Fruit fly (Drosophila melanogaster): ENCODE measurements around the gene CG8087.

The CG8087 gene

DNA sequence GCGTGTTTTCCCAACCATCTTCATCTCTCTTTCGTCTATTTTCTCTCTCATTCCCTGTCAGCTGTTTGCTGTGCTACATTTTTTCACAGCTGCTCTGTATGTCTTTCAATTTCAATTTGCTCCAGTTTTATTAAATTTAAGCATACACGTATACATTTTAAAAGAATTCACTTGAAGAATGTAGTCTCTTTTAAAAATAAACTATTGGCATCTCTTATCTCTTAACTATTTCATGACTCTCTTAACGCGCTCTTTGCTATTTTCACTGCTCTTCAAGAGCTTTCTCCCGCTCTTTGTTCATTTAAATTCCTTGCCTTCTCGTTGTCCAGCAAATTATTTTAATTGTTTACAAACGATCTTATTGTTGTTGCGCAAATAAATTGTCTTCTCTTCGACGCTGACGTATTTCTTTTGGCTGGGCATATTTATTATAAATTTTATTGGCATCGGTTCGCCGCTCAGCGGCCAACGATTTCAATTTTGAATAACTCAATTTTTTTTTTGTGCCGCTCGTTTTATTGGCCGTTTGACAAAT is 15.5 kb upstream of the CG8087 start:
- TF ChIP-seq Sox15 (GFP tag; optimal IDR thresholded peaks at IDR 0.05) (no peak), CG10669 (GFP tag; optimal IDR thresholded peaks at IDR 0.05) (no peak), CG9139 (GFP tag; optimal IDR thresholded peaks at IDR 0.05) (no peak), CG6808 (GFP tag; optimal IDR thresholded peaks at IDR 0.05) (no peak), dac (GFP tag; optimal IDR thresholded peaks at IDR 0.05) (no peak), svp (GFP tag) (no peak), CG4318 (GFP tag; optimal IDR thresholded peaks at IDR 0.05) (no peak), Lpt (GFP tag; optimal IDR thresholded peaks at IDR 0.05) (no peak)

dm6 chr3R:14577803-14578493 is 13.3 kb upstream of the CG8087 start:
- TF ChIP-seq Met (GFP tag; optimal IDR thresholded peaks at IDR 0.05) (peak; percentile 37), pdm3 (GFP tag; optimal IDR thresholded peaks at IDR 0.05) (peak; percentile 41), Hr4 (GFP tag; optimal IDR thresholded peaks at IDR 0.05) (peak; percentile 38), Sox15 (GFP tag; optimal IDR thresholded peaks at IDR 0.05) (no peak), CG11294 (GFP tag; IDR thresholded peaks at IDR 0.05) (no peak), achi (GFP tag; optimal IDR thresholded peaks at IDR 0.05) (peak; percentile 26), Eip75B (GFP tag; optimal IDR thresholded peaks at IDR 0.05) (peak; percentile 18), Blimp-1 (GFP tag; optimal IDR thresholded peaks at IDR 0.05) (no peak), Ets21C (GFP tag; optimal IDR thresholded peaks at IDR 0.05) (no peak), lz (GFP tag; optimal IDR thresholded peaks at IDR 0.05) (peak; percentile 30), CG7368 (GFP tag; optimal IDR thresholded peaks at IDR 0.05) (no peak), CG6808 (GFP tag; optimal IDR thresholded peaks at IDR 0.05) (no peak), ss (GFP tag; optimal IDR thresholded peaks at IDR 0.05) (no peak), eg (GFP tag; IDR thresholded peaks at IDR 0.05) (0 out of 3 replicates have a peak, but pooled peaks have one; percentile 16), Eip93F (GFP tag; optimal IDR thresholded peaks at IDR 0.05) (no peak), Smox (GFP tag; optimal IDR thresholded peaks at IDR 0.05) (peak; percentile 14), Hr39 (GFP tag; optimal IDR thresholded peaks at IDR 0.05) (peak; percentile 33), Gug (GFP tag; IDR thresholded peaks at IDR 0.05) (no peak), net (GFP tag; optimal IDR thresholded peaks at IDR 0.05) (no peak), CG4318 (GFP tag; optimal IDR thresholded peaks at IDR 0.05) (no peak), CG31627 (GFP tag; optimal IDR thresholded peaks at IDR 0.05) (peak; percentile 28), CG1621 (tag; optimal IDR thresholded peaks at IDR 0.05) (no peak), CG15336 (GFP tag; IDR thresholded peaks at IDR 0.05) (peak; percentile 42; the same call in 1 of the 2 replicates), Lpt (GFP tag; optimal IDR thresholded peaks at IDR 0.05) (no peak), Sox102F (GFP tag; optimal IDR thresholded peaks at IDR 0.05) (no peak), Sox14 (GFP tag; optimal IDR thresholded peaks at IDR 0.05) (peak; percentile 11), CG8119 (GFP tag; IDR thresholded peaks at IDR 0.05) (no peak), CG11902 (GFP tag; optimal IDR thresholded peaks at IDR 0.05) (no peak), CG32006 (GFP tag; optimal IDR thresholded peaks at IDR 0.05) (peak; percentile 46), salr (GFP tag; optimal IDR thresholded peaks at IDR 0.05) (no peak), cyc (GFP tag; optimal IDR thresholded peaks at IDR 0.05) (peak; percentile 25), fd85E (GFP tag; optimal IDR thresholded peaks at IDR 0.05) (no peak), dsx (GFP tag; optimal IDR thresholded peaks at IDR 0.05; ENCODE audit: poor library complexity, severe bottlenecking) (peak; percentile 26), spab (GFP tag; optimal IDR thresholded peaks at IDR 0.05) (no peak), dac (GFP tag; optimal IDR thresholded peaks at IDR 0.05) (no peak), Ets96B (tag; optimal IDR thresholded peaks at IDR 0.05) (peak; percentile 37), fd59A (GFP tag; optimal IDR thresholded peaks at IDR 0.05) (no peak), CG16779 (tag; optimal IDR thresholded peaks at IDR 0.05) (no peak), Hr38 (GFP tag; optimal IDR thresholded peaks at IDR 0.05) (no peak), CG9139 (GFP tag; optimal IDR thresholded peaks at IDR 0.05) (no peak), CG3032 (tag; optimal IDR thresholded peaks at IDR 0.05) (peak; percentile 48), CG6854 (GFP tag; optimal IDR thresholded peaks at IDR 0.05) (no peak), CG8319 (GFP tag; optimal IDR thresholded peaks at IDR 0.05) (no peak), CG8632 (GFP tag; optimal IDR thresholded peaks at IDR 0.05) (no peak), vri (GFP tag; optimal IDR thresholded peaks at IDR 0.05) (no peak), CG10669 (GFP tag; optimal IDR thresholded peaks at IDR 0.05) (no peak)

Measured in whole organism, prepupa.